Worm (Caenorhabditis elegans) whole organism, L4 larva: ENCODE data around the gene ergi-2.

Experiments
- F10B5.3 ChIP-seq: sonication (generic microtip); optimal IDR thresholded peaks from 2 replicates; lab custom pipeline; 2016; ENCODE audit warnings: mild to moderate bottlenecking, missing genetic modification characterization, missing compliant biosample characterization
- F26F4.8 ChIP-seq: fragments of 200-800 bp; sonication (Bioruptor generic); conservative IDR thresholded peaks from 2 replicates; pipeline ENCODE4 v1.3.6; 2022; ENCODE audit warnings: missing genetic modification characterization, missing compliant biosample characterization
- F44E2.7 ChIP-seq: fragments of 200-800 bp; sonication (Bioruptor generic); IDR thresholded peaks from 2 replicates; pipeline ENCODE4 v2.1.2; 2022; ENCODE audit warnings: missing genetic modification characterization, missing compliant biosample characterization
- T20F7.1 ChIP-seq: fragments of 200-800 bp; sonication (Bioruptor generic); optimal IDR thresholded peaks from 2 replicates; lab custom pipeline; 2018; ENCODE audit warnings: mild to moderate bottlenecking, missing genetic modification characterization, missing compliant biosample characterization
- aha-1 ChIP-seq: fragments of 150-350 bp; peaks from one replicate; lab custom pipeline; 2014; ENCODE audit warnings: missing biosample characterization, missing genetic modification characterization
- ama-1 ChIP-seq: fragments of 150-350 bp; optimal IDR thresholded peaks from 2 replicates; lab custom pipeline; 2014; ENCODE audit warnings: inconsistent platforms, mixed read lengths
- arid-1 ChIP-seq: fragments of 200-800 bp; sonication (Bioruptor generic); conservative IDR thresholded peaks from 2 replicates; pipeline ENCODE4 v1.3.6; 2022; ENCODE audit warnings: missing genetic modification reagents, missing genetic modification characterization, missing compliant biosample characterization
- ceh-28 ChIP-seq: fragments of 150-350 bp; optimal IDR thresholded peaks from 2 replicates; lab custom pipeline; 2014; ENCODE audit warnings: missing biosample characterization, missing genetic modification reagents, missing genetic modification characterization
- ceh-32 ChIP-seq: sonication (generic microtip); optimal IDR thresholded peaks from 2 replicates; lab custom pipeline; 2016; ENCODE audit warnings: mild to moderate bottlenecking, missing genetic modification characterization, missing compliant biosample characterization; ENCODE audit not compliant: poor library complexity
- ceh-62 ChIP-seq: sonication (generic microtip); optimal IDR thresholded peaks from 2 replicates; lab custom pipeline; 2017; ENCODE audit warnings: missing biosample characterization, missing genetic modification characterization
- daf-16 ChIP-seq, 3 experiments: sonication (generic microtip); optimal IDR thresholded peaks; 2 replicates each; lab custom pipeline; 2016 to 2017; ENCODE audit warnings: missing genetic modification characterization in 3 of 3, missing genetic modification reagents in 3 of 3, mild to moderate bottlenecking in 2 of 3, missing compliant biosample characterization in 2 of 3, missing biosample characterization in 1 of 3, moderate library complexity in 1 of 3
- dmd-6 ChIP-seq: fragments of 200-800 bp; sonication (Bioruptor generic); IDR thresholded peaks from 2 replicates; pipeline ENCODE4 v1.3.6; 2022; ENCODE audit warnings: missing genetic modification reagents, missing genetic modification characterization, missing compliant biosample characterization
- duxl-1 ChIP-seq: sonication (generic microtip); optimal IDR thresholded peaks from 2 replicates; lab custom pipeline; 2016; ENCODE audit warnings: mild to moderate bottlenecking, missing genetic modification characterization, moderate library complexity, missing compliant biosample characterization; ENCODE audit not compliant: poor library complexity
- hif-1 ChIP-seq, 2 experiments: sonication (generic microtip); optimal IDR thresholded peaks; 2 replicates each; lab custom pipeline; 2016 to 2017; ENCODE audit warnings: missing compliant biosample characterization in 2 of 2, missing genetic modification characterization in 2 of 2, missing genetic modification reagents in 2 of 2, missing genotype in 2 of 2, mild to moderate bottlenecking in 1 of 2
- hlh-30 ChIP-seq: sonication (generic microtip); optimal IDR thresholded peaks from 2 replicates; lab custom pipeline; 2017; ENCODE audit warnings: antibody characterized with exemption, mild to moderate bottlenecking, missing genetic modification characterization, missing compliant biosample characterization; ENCODE audit not compliant: insufficient read depth
- lim-7 ChIP-seq: fragments of 200-800 bp; sonication (Bioruptor generic); IDR thresholded peaks from 2 replicates; pipeline ENCODE4 v1.3.6; 2022; ENCODE audit warnings: missing genetic modification characterization, missing compliant biosample characterization
- lin-15B ChIP-seq: fragments of 150-350 bp; sonication (generic microtip); optimal IDR thresholded peaks from 3 replicates; lab custom pipeline; 2014; ENCODE audit warnings: missing biosample characterization, missing genetic modification characterization
- lin-29 ChIP-seq: fragments of 200-800 bp; sonication (Bioruptor generic); IDR thresholded peaks from 2 replicates; pipeline ENCODE4 v1.3.6; 2022; ENCODE audit warnings: missing genetic modification reagents, missing genetic modification characterization, missing compliant biosample characterization
- lin-38 ChIP-seq: fragments of 200-800 bp; sonication (Bioruptor generic); IDR thresholded peaks from 2 replicates; pipeline ENCODE4 v1.3.6; 2022; ENCODE audit warnings: missing genetic modification reagents, missing genetic modification characterization, missing compliant biosample characterization
- lin-39 ChIP-seq: fragments of 150-350 bp; optimal IDR thresholded peaks from 2 replicates; lab custom pipeline; 2014; ENCODE audit warnings: missing biosample characterization, missing genetic modification reagents, missing genetic modification characterization
- madf-5 ChIP-seq, 2 experiments: fragments of 200-800 bp; sonication (Bioruptor generic); IDR thresholded peaks; 2 replicates each; pipeline ENCODE4 v1.3.6; 2022; ENCODE audit warnings: missing compliant biosample characterization in 2 of 2, missing genetic modification characterization in 2 of 2
- madf-9 ChIP-seq: fragments of 200-800 bp; sonication (Bioruptor generic); conservative IDR thresholded peaks from 2 replicates; pipeline ENCODE4 v1.3.6; 2022; ENCODE audit warnings: missing genetic modification reagents, missing genetic modification characterization, missing compliant biosample characterization
- mxl-2 ChIP-seq: fragments of 200-800 bp; sonication (Bioruptor generic); conservative IDR thresholded peaks from 2 replicates; pipeline ENCODE4 v1.3.6; 2022; ENCODE audit warnings: missing genetic modification reagents, missing genetic modification characterization, missing compliant biosample characterization
- mxl-3 ChIP-seq: fragments of 200-800 bp; sonication (Bioruptor generic); optimal IDR thresholded peaks from 2 replicates; lab custom pipeline; 2018; ENCODE audit warnings: mild to moderate bottlenecking, missing genetic modification characterization, missing compliant biosample characterization
- nhr-25 ChIP-seq: sonication (generic microtip); optimal IDR thresholded peaks from 2 replicates; lab custom pipeline; 2017; ENCODE audit warnings: missing genetic modification characterization, mild to moderate bottlenecking, missing compliant biosample characterization, antibody characterized with exemption, moderate library complexity, borderline replicate concordance; ENCODE audit not compliant: insufficient read depth
- nhr-48 ChIP-seq: sonication (generic microtip); optimal IDR thresholded peaks from 2 replicates; lab custom pipeline; 2016; ENCODE audit warnings: mild to moderate bottlenecking, missing genetic modification characterization, missing compliant biosample characterization
- php-3 ChIP-seq: fragments of 200-800 bp; sonication (Bioruptor generic); IDR thresholded peaks from 2 replicates; pipeline ENCODE4 v1.3.6; 2022; ENCODE audit warnings: missing genetic modification reagents, missing genetic modification characterization, missing compliant biosample characterization
- pqm-1 ChIP-seq: sonication (generic microtip); optimal IDR thresholded peaks from 2 replicates; lab custom pipeline; 2017; ENCODE audit warnings: missing biosample characterization, missing genetic modification characterization
- skn-1 ChIP-seq: fragments of 150-350 bp; optimal IDR thresholded peaks from 2 replicates; lab custom pipeline; 2014; ENCODE audit warnings: missing biosample characterization, missing genetic modification characterization
- snpc-4 ChIP-seq: fragments of 150-350 bp; optimal IDR thresholded peaks from 2 replicates; lab custom pipeline; 2014; ENCODE audit warnings: missing biosample characterization, missing genetic modification characterization
- spr-1 ChIP-seq: sonication (generic microtip); optimal IDR thresholded peaks from 2 replicates; lab custom pipeline; 2016; ENCODE audit warnings: mild to moderate bottlenecking, missing genetic modification characterization, missing compliant biosample characterization
- unc-62 ChIP-seq, 3 experiments: fragments of 150-350 bp in 1 of 3; sonication (generic microtip); optimal IDR thresholded peaks in 2 of 3; peaks in 1 of 3; 1 replicate in 1 of 3; 2 replicates in 2 of 3; lab custom pipeline; 2014 to 2017; ENCODE audit warnings: missing biosample characterization in 3 of 3, missing genetic modification characterization in 3 of 3, missing genetic modification reagents in 3 of 3, missing genotype in 1 of 3
- zag-1 ChIP-seq: fragments of 150-350 bp; optimal IDR thresholded peaks from 2 replicates; lab custom pipeline; 2014; ENCODE audit warnings: missing biosample characterization, missing genetic modification characterization
- ztf-7 ChIP-seq: fragments of 150-350 bp; optimal IDR thresholded peaks from 2 replicates; lab custom pipeline; 2014; ENCODE audit warnings: missing biosample characterization, missing genetic modification characterization

Gene ergi-2

DNA sequence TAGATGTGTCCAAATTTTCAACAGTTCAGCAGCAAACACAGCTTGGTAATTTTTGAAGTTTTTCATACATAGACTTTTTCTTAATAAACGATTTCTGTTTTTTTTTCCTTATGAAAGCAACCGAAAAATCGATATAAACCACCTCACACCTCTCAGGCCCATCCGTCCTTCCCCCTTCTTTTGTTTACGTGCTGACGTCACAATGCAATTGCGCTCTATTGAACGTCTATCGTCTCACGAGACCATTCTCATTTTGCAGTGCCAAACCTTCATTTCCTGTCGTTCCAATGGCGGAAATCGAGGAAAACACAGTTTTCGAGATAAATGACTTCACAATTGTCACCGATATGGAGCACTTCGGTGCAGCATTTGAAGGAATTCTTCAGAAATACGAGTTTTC is 23.8 kb downstream of the ergi-2 start, which contains the start of gene rbg-1 (continued):
- TF ChIP-seq ceh-32 (tag; lab: Kevin White, UChicago) (no peak), lin-29 (GFP tag; lab: Robert Waterston, UW) (no peak), spr-1 (tag; lab: Kevin White, UChicago) (no peak), F26F4.8 (GFP tag; lab: Robert Waterston, UW) (no peak), F44E2.7 (GFP tag; lab: Robert Waterston, UW) (no peak), ama-1 (lab: Kevin White, UChicago) (peak; percentile 13), dmd-6 (GFP tag; lab: Robert Waterston, UW) (peak; percentile 66), lin-39 (no peak), ztf-7 (tag; lab: Kevin White, UChicago) (no peak), lin-15B (no peak), arid-1 (GFP tag; lab: Robert Waterston, UW) (no peak), unc-62 (GFP tag; optimal IDR thresholded peaks at IDR 0.05 in 1 of 2; lab: Kevin White, UChicago) (no peak), unc-62 (tag; optimal IDR thresholded peaks at IDR 0.05; lab: Kevin White, UChicago) (no peak), madf-5 (GFP tag; IDR thresholded peaks at IDR 0.05; lab: Robert Waterston, UW) (no peak), zag-1 (tag; lab: Kevin White, UChicago) (no peak), madf-9 (GFP tag; lab: Robert Waterston, UW) (no peak), nhr-25 (tag; lab: Kevin White, UChicago) (peak; percentile 47), daf-16 (GFP tag; optimal IDR thresholded peaks at IDR 0.05; lab: Kevin White, UChicago) (peak in 1 of 2 experiments; percentile 37), daf-16 (tag; optimal IDR thresholded peaks at IDR 0.05; lab: Kevin White, UChicago) (peak; percentile 95), mxl-3 (peak; percentile 62), skn-1 (tag; lab: Kevin White, UChicago) (no peak), nhr-48 (no peak)
- TF ChIP-seq, all 104 proteins: peak for 35

DNA sequence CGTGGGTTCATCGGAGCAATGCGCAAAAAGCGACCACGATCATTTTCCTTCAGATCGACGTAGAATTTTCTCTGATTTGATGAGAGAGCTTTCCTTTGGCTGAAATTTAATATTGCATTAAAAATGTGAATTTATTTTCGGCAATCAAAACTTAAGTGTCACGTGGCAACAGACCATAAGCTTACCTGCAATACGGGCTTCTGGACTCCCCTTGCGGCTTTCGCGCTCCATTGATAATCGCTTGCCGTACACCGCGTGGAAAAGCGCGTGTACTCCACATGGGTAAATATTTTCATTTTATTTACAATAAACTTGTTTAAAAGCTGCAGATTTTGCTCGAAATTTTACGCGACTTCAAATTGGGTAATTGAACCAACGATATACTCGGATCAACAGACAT is 24.6 kb downstream of the ergi-2 start, which contains the start of gene plp-2:
Gene plp-2 (minus strand): TSS at position 280 of the 400 bp plus-strand sequence.
- peak in 1 of 2 experiments; percentile 79 for TF ChIP-seq unc-62 (GFP tag; optimal IDR thresholded peaks at IDR 0.05 in 1 of 2; lab: Kevin White, UChicago)
- no peak for TF ChIP-seq unc-62 (tag; optimal IDR thresholded peaks at IDR 0.05; lab: Kevin White, UChicago)
- no peak for TF ChIP-seq F44E2.7 (GFP tag; lab: Robert Waterston, UW)
- TF ChIP-seq lin-38, result peak; percentile 62
- peak; percentile 37 for TF ChIP-seq hlh-30

DNA sequence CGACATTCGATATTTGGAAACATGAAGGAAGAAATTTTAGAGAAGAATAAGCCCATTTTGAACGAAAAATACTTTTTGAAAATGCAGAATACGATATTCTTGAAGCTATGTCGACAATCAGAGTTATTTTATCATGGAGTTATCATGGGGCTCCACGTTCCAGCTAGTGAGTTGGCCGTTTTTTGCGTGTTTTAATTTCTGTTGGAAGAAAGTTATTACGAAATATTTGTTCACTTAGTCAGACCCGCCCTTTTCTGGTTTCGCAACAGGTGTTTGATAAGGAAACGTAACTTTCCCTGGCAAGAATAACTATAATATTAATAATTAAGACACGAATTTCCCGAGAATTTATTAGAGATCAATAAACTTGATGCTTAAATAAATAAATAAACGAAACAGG is 25.5 kb downstream of the ergi-2 start:
- peak; percentile 55 for TF ChIP-seq dmd-6 (GFP tag; lab: Robert Waterston, UW)
- peak; percentile 55 for TF ChIP-seq lin-38
- peak; percentile 30 for TF ChIP-seq pqm-1 (tag; lab: Kevin White, UChicago)
- peak; percentile 2 for TF ChIP-seq T20F7.1
- 0 out of 2 replicates have a peak, but pooled peaks have one; percentile 38 for TF ChIP-seq php-3 (GFP tag; lab: Robert Waterston, UW)

DNA sequence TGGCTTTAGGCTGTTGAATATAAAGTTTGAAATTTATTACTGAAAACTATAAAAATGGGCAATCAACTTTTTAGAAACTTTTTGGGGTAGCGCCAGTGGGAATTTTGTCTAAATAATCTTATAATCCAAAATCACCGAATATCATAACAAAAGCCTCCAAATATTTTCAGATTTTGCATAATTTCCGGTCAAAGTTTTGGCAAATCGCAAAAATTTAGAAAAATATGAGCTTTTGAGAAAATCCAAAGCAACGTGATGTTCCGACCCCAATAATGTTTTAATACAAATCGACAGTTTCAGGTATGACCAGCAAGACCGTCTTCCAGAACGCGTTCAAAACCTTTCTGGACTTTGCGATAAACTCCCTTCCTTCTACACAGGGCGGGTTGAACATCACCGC is 27.7 kb downstream of the ergi-2 start, which contains the start of gene emre-1:
Gene emre-1 (plus strand): TSS at position 301 of the 400 bp plus-strand sequence.
- no peak for TF ChIP-seq mxl-2 (GFP tag; lab: Robert Waterston, UW)
- TF ChIP-seq duxl-1 (tag; lab: Kevin White, UChicago), result no peak
- no peak for TF ChIP-seq ztf-7 (tag; lab: Kevin White, UChicago)
- no peak for TF ChIP-seq lim-7
- TF ChIP-seq ceh-62 (tag; lab: Kevin White, UChicago), result no peak
- no peak for TF ChIP-seq ceh-28
- TF ChIP-seq hif-1 (tag; optimal IDR thresholded peaks at IDR 0.05; lab: Kevin White, UChicago), result no peak
- no peak for TF ChIP-seq aha-1
- no peak for TF ChIP-seq snpc-4 (tag; lab: Kevin White, UChicago)
- no peak for TF ChIP-seq hlh-30
- TF ChIP-seq F10B5.3 (tag; lab: Kevin White, UChicago), result no peak
